Worm (Caenorhabditis elegans) whole organism, young adult: ENCODE data around the gene oac-54.

Experiments
- F10E7.11 ChIP-seq: sonication (generic microtip); optimal IDR thresholded peaks from 2 replicates; lab custom pipeline; 2017; ENCODE audit warnings: mild to moderate bottlenecking, missing genetic modification characterization, moderate library complexity, missing compliant biosample characterization
- F22D6.2 ChIP-seq: sonication (generic microtip); optimal IDR thresholded peaks from 2 replicates; lab custom pipeline; 2016; ENCODE audit warnings: mild to moderate bottlenecking, missing genetic modification characterization, missing compliant biosample characterization
- ama-1 ChIP-seq, 3 experiments: fragments of 150-350 bp in 1 of 3; sonication (generic microtip) in 2 of 3; optimal IDR thresholded peaks; 2 replicates each; lab custom pipeline; 2014 to 2018; ENCODE audit warnings: missing biosample characterization in 2 of 3, missing genetic modification characterization in 2 of 3, missing genetic modification reagents in 2 of 3
- aptf-3 ChIP-seq: fragments of 200-800 bp; sonication (Bioruptor generic); IDR thresholded peaks from 2 replicates; pipeline ENCODE4 v1.3.6; 2022; ENCODE audit warnings: missing genetic modification characterization, missing compliant biosample characterization
- dpff-1 ChIP-seq: sonication (generic microtip); optimal IDR thresholded peaks from 2 replicates; lab custom pipeline; 2017; ENCODE audit warnings: mild to moderate bottlenecking, missing genetic modification characterization, missing compliant biosample characterization
- dpl-1 ChIP-seq: fragments of 150-350 bp; optimal IDR thresholded peaks from 2 replicates; lab custom pipeline; 2014; ENCODE audit warnings: missing biosample characterization, missing genetic modification reagents, missing genetic modification characterization
- hmg-20 ChIP-seq: fragments of 200-800 bp; sonication (Bioruptor generic); IDR thresholded peaks from 2 replicates; pipeline ENCODE4 v1.3.6; 2022; ENCODE audit warnings: missing genetic modification reagents, missing genetic modification characterization, missing compliant biosample characterization
- lsy-27 ChIP-seq: sonication (generic microtip); optimal IDR thresholded peaks from 2 replicates; lab custom pipeline; 2017; ENCODE audit warnings: missing genetic modification characterization, mild to moderate bottlenecking, missing compliant biosample characterization, antibody characterized with exemption, missing genotype, borderline replicate concordance; ENCODE audit not compliant: insufficient read depth
- mes-4 ChIP-seq: sonication (generic microtip); optimal IDR thresholded peaks from 2 replicates; lab custom pipeline; 2016; ENCODE audit warnings: missing genotype, missing genetic modification characterization, missing compliant biosample characterization
- snpc-1.1 ChIP-seq: sonication (generic microtip); optimal IDR thresholded peaks from 2 replicates; lab custom pipeline; 2017; ENCODE audit warnings: missing genetic modification characterization, mild to moderate bottlenecking, missing compliant biosample characterization, antibody characterized with exemption, moderate library complexity, missing genotype, missing genetic modification reagents; ENCODE audit not compliant: insufficient read depth

- TF ChIP-seq lsy-27 (tag; lab: Kevin White, UChicago) (no peak), snpc-1.1 (tag; lab: Kevin White, UChicago) (no peak), hmg-20 (no peak), dpff-1 (tag; lab: Kevin White, UChicago) (no peak), mes-4 (tag; lab: Kevin White, UChicago) (no peak), aptf-3 (GFP tag; lab: Robert Waterston, UW) (no peak), F10E7.11 (no peak), dpl-1 (GFP tag; lab: Kevin White, UChicago) (no peak), ama-1 (optimal IDR thresholded peaks at IDR 0.05; lab: Kevin White, UChicago) (no peak), ama-1 (GFP tag; optimal IDR thresholded peaks at IDR 0.05; lab: Kevin White, UChicago) (no peak), F22D6.2 (tag; lab: Kevin White, UChicago) (no peak)
Observed at ce11 chrII:9127379-9127778, 30.5 kb upstream of the oac-54 start.
